Worm (Caenorhabditis elegans) whole organism, late embryonic: Measurements from ENCODE around the gene K10B2.4.

Experiments used
- C08G9.2 ChIP-seq: sonication (generic microtip); optimal IDR thresholded peaks from 2 replicates; lab custom pipeline; 2016; ENCODE audit warnings: mild to moderate bottlenecking, missing genetic modification characterization, moderate library complexity, missing compliant biosample characterization
- C38D4.7 ChIP-seq: fragments of 200-800 bp; sonication (Bioruptor generic); optimal IDR thresholded peaks from 2 replicates; lab custom pipeline; 2018; ENCODE audit warnings: mild to moderate bottlenecking, missing genetic modification characterization, moderate library complexity, missing compliant biosample characterization
- Y22D7AL.16 ChIP-seq: sonication (generic microtip); optimal IDR thresholded peaks from 2 replicates; lab custom pipeline; 2016; ENCODE audit warnings: missing genetic modification characterization, missing compliant biosample characterization
- ceh-14 ChIP-seq: sonication (generic microtip); optimal IDR thresholded peaks from 2 replicates; lab custom pipeline; 2016; ENCODE audit warnings: missing genotype, missing genetic modification characterization, missing compliant biosample characterization
- ceh-18 ChIP-seq: sonication (generic microtip); optimal IDR thresholded peaks from 2 replicates; lab custom pipeline; 2016; ENCODE audit warnings: missing genetic modification characterization, missing compliant biosample characterization
- ceh-19 ChIP-seq: fragments of 200-800 bp; sonication (Bioruptor generic); optimal IDR thresholded peaks from 2 replicates; lab custom pipeline; 2018; ENCODE audit warnings: mild to moderate bottlenecking, missing genetic modification characterization, missing compliant biosample characterization
- ceh-2 ChIP-seq: sonication (generic microtip); optimal IDR thresholded peaks from 2 replicates; lab custom pipeline; 2016; ENCODE audit warnings: missing genotype, missing genetic modification characterization, missing compliant biosample characterization
- ceh-22 ChIP-seq: sonication (generic microtip); optimal IDR thresholded peaks from 2 replicates; lab custom pipeline; 2017; ENCODE audit warnings: missing biosample characterization, missing genetic modification characterization
- ceh-31 ChIP-seq: sonication (generic microtip); optimal IDR thresholded peaks from 2 replicates; lab custom pipeline; 2016; ENCODE audit warnings: missing genetic modification characterization, missing compliant biosample characterization
- ceh-34 ChIP-seq: sonication (generic microtip); optimal IDR thresholded peaks from 2 replicates; lab custom pipeline; 2016; ENCODE audit warnings: mild to moderate bottlenecking, missing genetic modification characterization, missing compliant biosample characterization
- ceh-48 ChIP-seq: sonication (generic microtip); optimal IDR thresholded peaks from 2 replicates; lab custom pipeline; 2016; ENCODE audit warnings: missing genetic modification characterization, inconsistent platforms, missing compliant biosample characterization
- ceh-6 ChIP-seq: fragments of 200-800 bp; sonication (Bioruptor generic); optimal IDR thresholded peaks from 2 replicates; lab custom pipeline; 2018; ENCODE audit warnings: mild to moderate bottlenecking, missing genetic modification characterization, missing compliant biosample characterization
- che-1 ChIP-seq: sonication (generic microtip); optimal IDR thresholded peaks from 2 replicates; lab custom pipeline; 2016; ENCODE audit warnings: mild to moderate bottlenecking, missing genetic modification characterization, missing compliant biosample characterization
- dmd-4 ChIP-seq: sonication (generic microtip); optimal IDR thresholded peaks from 2 replicates; lab custom pipeline; 2016; ENCODE audit warnings: borderline replicate concordance, missing genetic modification characterization, missing compliant biosample characterization
- elt-2 ChIP-seq: sonication (generic microtip); optimal IDR thresholded peaks from 2 replicates; lab custom pipeline; 2016; ENCODE audit warnings: missing genetic modification reagents, missing genetic modification characterization, missing compliant biosample characterization
- ets-4 ChIP-seq: sonication (generic microtip); optimal IDR thresholded peaks from 2 replicates; lab custom pipeline; 2016; ENCODE audit warnings: missing genetic modification characterization, missing compliant biosample characterization
- fax-1 ChIP-seq: sonication (generic microtip); optimal IDR thresholded peaks from 2 replicates; lab custom pipeline; 2016; ENCODE audit warnings: missing genotype, missing genetic modification characterization, missing compliant biosample characterization
- fkh-10 ChIP-seq: fragments of 150-350 bp; optimal IDR thresholded peaks from 2 replicates; lab custom pipeline; 2014; ENCODE audit warnings: missing biosample characterization, missing genetic modification reagents, missing genetic modification characterization
- hlh-30 ChIP-seq: sonication (generic microtip); optimal IDR thresholded peaks from 2 replicates; lab custom pipeline; 2017; ENCODE audit warnings: antibody characterized with exemption, missing genetic modification characterization, missing compliant biosample characterization; ENCODE audit not compliant: insufficient read depth
- hlh-8 ChIP-seq: sonication (generic microtip); optimal IDR thresholded peaks from 2 replicates; lab custom pipeline; 2016; ENCODE audit warnings: missing genotype, missing genetic modification characterization, missing compliant biosample characterization
- nfya-1 ChIP-seq: sonication (generic microtip); optimal IDR thresholded peaks from 2 replicates; lab custom pipeline; 2017; ENCODE audit warnings: missing genetic modification characterization, mild to moderate bottlenecking, missing compliant biosample characterization, antibody characterized with exemption, moderate library complexity
- odd-2 ChIP-seq: sonication (generic microtip); optimal IDR thresholded peaks from 2 replicates; lab custom pipeline; 2017; ENCODE audit warnings: antibody characterized with exemption, mild to moderate bottlenecking, missing genetic modification characterization, missing compliant biosample characterization
- pat-9 ChIP-seq: fragments of 200-800 bp; sonication (Bioruptor generic); optimal IDR thresholded peaks from 2 replicates; lab custom pipeline; 2018; ENCODE audit warnings: mild to moderate bottlenecking, missing genetic modification characterization, moderate library complexity, missing compliant biosample characterization
- pha-4 ChIP-seq: fragments of 150-350 bp; optimal IDR thresholded peaks from 2 replicates; lab custom pipeline; 2018; ENCODE audit warnings: missing biosample characterization, missing genetic modification reagents, missing genetic modification characterization
- pqm-1 ChIP-seq: sonication (generic microtip); optimal IDR thresholded peaks from 2 replicates; lab custom pipeline; 2016; ENCODE audit warnings: missing genetic modification characterization, missing compliant biosample characterization
- pros-1 ChIP-seq: fragments of 150-350 bp; optimal IDR thresholded peaks from 2 replicates; lab custom pipeline; 2014; ENCODE audit warnings: missing biosample characterization, missing genetic modification reagents, missing genetic modification characterization
- ref-2 ChIP-seq: sonication (generic microtip); optimal IDR thresholded peaks from 2 replicates; lab custom pipeline; 2016; ENCODE audit warnings: missing genetic modification characterization, missing compliant biosample characterization
- rnt-1 ChIP-seq: sonication (generic microtip); optimal IDR thresholded peaks from 2 replicates; lab custom pipeline; 2016; ENCODE audit warnings: missing genetic modification characterization, missing compliant biosample characterization
- sdc-2 ChIP-seq: sonication (generic microtip); optimal IDR thresholded peaks from 2 replicates; lab custom pipeline; 2016; ENCODE audit warnings: missing genotype, missing genetic modification characterization, missing compliant biosample characterization
- sox-2 ChIP-seq: fragments of 200-800 bp; sonication (Bioruptor generic); IDR thresholded peaks from 2 replicates; pipeline ENCODE4 v1.3.6; 2022; ENCODE audit warnings: missing genetic modification reagents, missing genetic modification characterization, missing compliant biosample characterization
- sox-4 ChIP-seq: sonication (generic microtip); optimal IDR thresholded peaks from 2 replicates; lab custom pipeline; 2017; ENCODE audit warnings: mild to moderate bottlenecking, missing genetic modification characterization, inconsistent platforms, missing compliant biosample characterization
- tbx-2 ChIP-seq: sonication (generic microtip); optimal IDR thresholded peaks from 2 replicates; lab custom pipeline; 2016; ENCODE audit warnings: missing genetic modification characterization, missing compliant biosample characterization
- tbx-7 ChIP-seq: sonication (generic microtip); optimal IDR thresholded peaks from 2 replicates; lab custom pipeline; 2016; ENCODE audit warnings: missing genotype, missing genetic modification characterization, missing compliant biosample characterization
- ttx-3 ChIP-seq: sonication (generic microtip); optimal IDR thresholded peaks from 2 replicates; lab custom pipeline; 2016; ENCODE audit warnings: missing genetic modification reagents, missing genetic modification characterization, missing compliant biosample characterization
- unc-3 ChIP-seq, 2 experiments: fragments of 200-800 bp in 1 of 2; sonication (Bioruptor generic) in 1 of 2; sonication (generic microtip) in 1 of 2; conservative IDR thresholded peaks in 1 of 2; optimal IDR thresholded peaks in 1 of 2; 2 replicates each; pipeline versions ENCODE4 v1.3.6 to Lab custom; 2016 to 2022; ENCODE audit warnings: missing compliant biosample characterization in 2 of 2, missing genetic modification characterization in 2 of 2, missing genetic modification reagents in 1 of 2
- unc-42 ChIP-seq: sonication (generic microtip); optimal IDR thresholded peaks from 2 replicates; lab custom pipeline; 2016; ENCODE audit warnings: missing genotype, missing genetic modification characterization, missing compliant biosample characterization
- unc-55 ChIP-seq: sonication (generic microtip); optimal IDR thresholded peaks from 2 replicates; lab custom pipeline; 2017; ENCODE audit warnings: missing biosample characterization, missing genetic modification reagents, missing genetic modification characterization
- unc-86 ChIP-seq: sonication (generic microtip); optimal IDR thresholded peaks from 2 replicates; lab custom pipeline; 2016; ENCODE audit warnings: missing genetic modification characterization, missing compliant biosample characterization
- zip-5 ChIP-seq: sonication (generic microtip); optimal IDR thresholded peaks from 2 replicates; lab custom pipeline; 2016; ENCODE audit warnings: missing genetic modification characterization, missing compliant biosample characterization
- ztf-16 ChIP-seq: sonication (generic microtip); optimal IDR thresholded peaks from 2 replicates; lab custom pipeline; 2017; ENCODE audit warnings: missing genetic modification characterization, missing compliant biosample characterization

The K10B2.4 gene

ce11 chrII:6331222-6331830 lies 29.4 kb downstream of the K10B2.4 start, which contains the start of gene set-4:
set-4 (minus strand) TSS chrII:6331341.
- TF ChIP-seq ref-2 (tag; lab: Kevin White, UChicago) (peak; percentile 80), ceh-48 (tag; lab: Kevin White, UChicago) (no peak), sox-2 (no peak; the same call in 1 of the 2 replicates), ztf-16 (tag; lab: Kevin White, UChicago) (peak; percentile 19), pros-1 (tag; lab: Kevin White, UChicago) (peak; percentile 84), ets-4 (tag; lab: Kevin White, UChicago) (peak; percentile 10), nfya-1 (tag; lab: Kevin White, UChicago) (peak; percentile 92), fkh-10 (GFP tag; lab: Kevin White, UChicago) (peak; percentile 39), pha-4 (tag; lab: Kevin White, UChicago) (no peak), ceh-22 (tag; lab: Kevin White, UChicago) (no peak), fax-1 (no peak), ceh-6 (GFP tag; lab: Kevin White, UChicago) (no peak), ceh-14 (peak; percentile 46), ceh-2 (tag; lab: Kevin White, UChicago) (peak; percentile 30), C38D4.7 (GFP tag; lab: Kevin White, UChicago) (no peak), sox-4 (tag; lab: Kevin White, UChicago) (no peak), ceh-19 (GFP tag; lab: Kevin White, UChicago) (peak; percentile 42), elt-2 (tag; lab: Kevin White, UChicago) (peak; percentile 53), Y22D7AL.16 (tag; lab: Kevin White, UChicago) (no peak), ceh-18 (tag; lab: Kevin White, UChicago) (peak; percentile 81), unc-3 (GFP tag; conservative IDR thresholded peaks at IDR 0.05; lab: Robert Waterston, UW) (no peak; the same call in 1 of the 2 replicates), unc-3 (tag; optimal IDR thresholded peaks at IDR 0.05; lab: Kevin White, UChicago) (no peak), che-1 (tag; lab: Kevin White, UChicago) (peak; percentile 24), ceh-34 (tag; lab: Kevin White, UChicago) (peak; percentile 75), ttx-3 (peak; percentile 27), C08G9.2 (tag; lab: Kevin White, UChicago) (peak; percentile 12), tbx-2 (tag; lab: Kevin White, UChicago) (peak; percentile 72), unc-55 (GFP tag; lab: Kevin White, UChicago) (peak; percentile 6), tbx-7 (tag; lab: Kevin White, UChicago) (no peak), sdc-2 (tag; lab: Kevin White, UChicago) (peak; percentile 37), unc-42 (peak; percentile 74), hlh-8 (tag; lab: Kevin White, UChicago) (peak; percentile 35), pat-9 (tag; lab: Kevin White, UChicago) (no peak), ceh-31 (tag; lab: Kevin White, UChicago) (peak; percentile 81), hlh-30 (tag; lab: Kevin White, UChicago) (peak; percentile 85), odd-2 (tag; lab: Kevin White, UChicago) (no peak), pqm-1 (tag; lab: Kevin White, UChicago) (no peak), zip-5 (tag; lab: Kevin White, UChicago) (no peak), dmd-4 (peak; percentile 7), unc-86 (tag; lab: Kevin White, UChicago) (peak; percentile 67), rnt-1 (peak; percentile 77)

- no peak for TF ChIP-seq ceh-6 (GFP tag; lab: Kevin White, UChicago)
- TF ChIP-seq Y22D7AL.16 (tag; lab: Kevin White, UChicago), result no peak
- no peak for TF ChIP-seq unc-86 (tag; lab: Kevin White, UChicago)
- TF ChIP-seq zip-5 (tag; lab: Kevin White, UChicago), result no peak
- no peak for TF ChIP-seq C38D4.7 (GFP tag; lab: Kevin White, UChicago)
- TF ChIP-seq pros-1 (tag; lab: Kevin White, UChicago), result no peak
- TF ChIP-seq nfya-1 (tag; lab: Kevin White, UChicago), result no peak
- peak; percentile 97 for TF ChIP-seq elt-2 (tag; lab: Kevin White, UChicago)
Measured at ce11 chrII:6328672-6329071, 32.1 kb downstream of the K10B2.4 start.
